Fruit fly (Drosophila melanogaster) whole organism, embryonic: ENCODE data around the gene IKKbeta.
A peak's percentile ranks its signal among the peaks of the same experiment; 100 is the strongest.

Experiments
- Atf-2 ChIP-seq: fragments of 200-800 bp; sonication (Bioruptor generic); optimal IDR thresholded peaks from 2 replicates; lab custom pipeline; 2016; ENCODE audit warnings: missing biosample characterization, missing genetic modification characterization
- CG1024 ChIP-seq: fragments of 200-800 bp; sonication (Bioruptor generic); IDR thresholded peaks from 2 replicates; pipeline ENCODE4 v1.3.6; 2022; ENCODE audit warnings: missing biosample characterization, missing genetic modification characterization
- CG10543 ChIP-seq: fragments of 200-800 bp; sonication (Bioruptor generic); optimal IDR thresholded peaks from 3 replicates; lab custom pipeline; 2017; ENCODE audit warnings: missing biosample characterization, mild to moderate bottlenecking, missing genetic modification characterization, moderate library complexity
- CG10959 ChIP-seq: fragments of 200-800 bp; sonication (Bioruptor generic); IDR thresholded peaks from 2 replicates; pipeline ENCODE4 v1.3.6; 2022; ENCODE audit warnings: missing biosample characterization, missing genetic modification characterization
- CG11504 ChIP-seq: fragments of 200-800 bp; sonication (Bioruptor generic); optimal IDR thresholded peaks from 3 replicates; lab custom pipeline; 2019; ENCODE audit warnings: missing biosample characterization, mild to moderate bottlenecking, missing genetic modification characterization, moderate library complexity
- CG12744 ChIP-seq: fragments of 200-800 bp; sonication (Bioruptor generic); optimal IDR thresholded peaks from 2 replicates; lab custom pipeline; 2016; ENCODE audit warnings: missing biosample characterization, missing genetic modification characterization
- CG12769 ChIP-seq: fragments of 200-800 bp; sonication (Bioruptor generic); optimal IDR thresholded peaks from 2 replicates; lab custom pipeline; 2019; ENCODE audit warnings: missing biosample characterization, mild to moderate bottlenecking, missing genetic modification characterization, moderate library complexity
- CG13775 ChIP-seq: fragments of 200-800 bp; sonication (Bioruptor generic); optimal IDR thresholded peaks from 3 replicates; lab custom pipeline; 2017; ENCODE audit warnings: missing biosample characterization, mild to moderate bottlenecking, missing genetic modification characterization
- CG14710 ChIP-seq: fragments of 200-800 bp; sonication (Bioruptor generic); optimal IDR thresholded peaks from 3 replicates; lab custom pipeline; 2019; ENCODE audit warnings: missing biosample characterization, mild to moderate bottlenecking, missing genetic modification characterization, moderate library complexity
- CG18011 ChIP-seq: fragments of 200-800 bp; sonication (Bioruptor generic); optimal IDR thresholded peaks from 2 replicates; lab custom pipeline; 2017; ENCODE audit warnings: missing biosample characterization, missing genetic modification characterization, mild to moderate bottlenecking, moderate library complexity, missing genotype
- CG1832 ChIP-seq: fragments of 200-800 bp; sonication (Bioruptor generic); optimal IDR thresholded peaks from 2 replicates; lab custom pipeline; 2017; ENCODE audit warnings: missing biosample characterization, mild to moderate bottlenecking, missing genetic modification characterization, inconsistent platforms
- CG18764 ChIP-seq: fragments of 200-800 bp; sonication (Bioruptor generic); optimal IDR thresholded peaks from 3 replicates; lab custom pipeline; 2016; ENCODE audit warnings: missing biosample characterization, missing genetic modification characterization
- CG2120 ChIP-seq: fragments of 200-800 bp; sonication (Bioruptor generic); optimal IDR thresholded peaks from 3 replicates; lab custom pipeline; 2016; ENCODE audit warnings: missing biosample characterization, missing genetic modification characterization
- CG30020 ChIP-seq: fragments of 200-800 bp; optimal IDR thresholded peaks from 2 replicates; lab custom pipeline; 2019; ENCODE audit warnings: missing biosample characterization, mild to moderate bottlenecking, missing genetic modification characterization, moderate library complexity
- CG31365 ChIP-seq: fragments of 200-800 bp; sonication (Bioruptor generic); optimal IDR thresholded peaks from 2 replicates; lab custom pipeline; 2018; ENCODE audit warnings: missing biosample characterization, mild to moderate bottlenecking, missing genetic modification characterization
- CG32767 ChIP-seq: fragments of 200-800 bp; sonication (Bioruptor generic); IDR thresholded peaks from 2 replicates; pipeline ENCODE4 v1.3.6; 2022; ENCODE audit warnings: missing biosample characterization, missing genetic modification characterization
- CG32772 ChIP-seq: fragments of 200-800 bp; sonication (Bioruptor generic); IDR thresholded peaks from 2 replicates; pipeline ENCODE4 v1.3.6; 2022; ENCODE audit warnings: missing biosample characterization, missing genetic modification characterization
- CG34376 ChIP-seq: fragments of 200-800 bp; sonication (Bioruptor generic); optimal IDR thresholded peaks from 2 replicates; lab custom pipeline; 2018; ENCODE audit warnings: missing biosample characterization, mild to moderate bottlenecking, missing genetic modification characterization
- CG4328 ChIP-seq: fragments of 200-800 bp; sonication (Bioruptor generic); optimal IDR thresholded peaks from 3 replicates; lab custom pipeline; 2017; ENCODE audit warnings: missing biosample characterization, missing genetic modification reagents, missing genetic modification characterization
- CG6765 ChIP-seq: fragments of 200-800 bp; sonication (Bioruptor generic); optimal IDR thresholded peaks from 3 replicates; lab custom pipeline; 2017; ENCODE audit warnings: missing biosample characterization, mild to moderate bottlenecking, missing genetic modification characterization
- CG7963 ChIP-seq: fragments of 200-800 bp; sonication (Bioruptor generic); IDR thresholded peaks from 3 replicates; pipeline ENCODE4 v1.3.6; 2022; ENCODE audit warnings: missing biosample characterization, missing genetic modification characterization; ENCODE audit not compliant: partially characterized antibody
- CG8089 ChIP-seq: fragments of 200-800 bp; sonication (Bioruptor generic); optimal IDR thresholded peaks from 3 replicates; lab custom pipeline; 2016; ENCODE audit warnings: missing biosample characterization, missing genetic modification characterization
- CG9876 ChIP-seq: fragments of 200-800 bp; sonication (Bioruptor generic); optimal IDR thresholded peaks from 2 replicates; lab custom pipeline; 2016; ENCODE audit warnings: missing biosample characterization, missing genetic modification characterization
- E2f1 ChIP-seq: fragments of 200-800 bp; sonication (Bioruptor generic); IDR thresholded peaks from 2 replicates; pipeline ENCODE4 v1.3.6; 2022; ENCODE audit warnings: missing biosample characterization, missing genetic modification characterization
- Hr39 ChIP-seq: fragments of >200 bp; optimal IDR thresholded peaks from 2 replicates; lab custom pipeline; 2017
- Hsf ChIP-seq: fragments of 200-800 bp; sonication (Bioruptor generic); optimal IDR thresholded peaks from 3 replicates; lab custom pipeline; 2016; ENCODE audit warnings: missing biosample characterization, missing genetic modification characterization
- Med ChIP-seq: fragments of 200-800 bp; sonication (Bioruptor generic); peaks from one replicate; lab custom pipeline; 2016; ENCODE audit warnings: missing biosample characterization, missing genetic modification characterization, mild to moderate bottlenecking, inconsistent platforms, moderate library complexity
- NC2β ChIP-seq: fragments of 200-800 bp; sonication (Bioruptor generic); optimal IDR thresholded peaks from 2 replicates; lab custom pipeline; 2016; ENCODE audit warnings: missing biosample characterization, missing genetic modification characterization
- NK7.1 ChIP-seq: fragments of 200-800 bp; sonication (Bioruptor generic); optimal IDR thresholded peaks from 3 replicates; lab custom pipeline; 2016; ENCODE audit warnings: missing biosample characterization, missing genetic modification characterization
- Rfx ChIP-seq: fragments of 200-800 bp; sonication (Bioruptor generic); IDR thresholded peaks from 2 replicates; pipeline ENCODE4 v1.3.6; 2022; ENCODE audit warnings: missing biosample characterization, missing genetic modification characterization
- Side ChIP-seq: fragments of 200-800 bp; sonication (Bioruptor generic); optimal IDR thresholded peaks from 2 replicates; lab custom pipeline; 2016; ENCODE audit warnings: missing biosample characterization, missing genetic modification characterization
- Usf ChIP-seq: fragments of 200-800 bp; sonication (Bioruptor generic); optimal IDR thresholded peaks from 2 replicates; lab custom pipeline; 2017; ENCODE audit warnings: missing genotype, missing biosample characterization, missing genetic modification characterization
- aop ChIP-seq: fragments of 200-800 bp; sonication (Bioruptor generic); IDR thresholded peaks from 2 replicates; pipeline ENCODE4 v1.3.6; 2022; ENCODE audit warnings: missing biosample characterization, missing genetic modification characterization
- br ChIP-seq: fragments of >200 bp; optimal IDR thresholded peaks from 2 replicates; lab custom pipeline; 2017
- chif ChIP-seq, 2 experiments: fragments of 200-800 bp; sonication (Bioruptor generic); optimal IDR thresholded peaks; 3 replicates each; lab custom pipeline; 2016; ENCODE audit warnings: missing biosample characterization in 2 of 2, missing genetic modification characterization in 2 of 2
- dati ChIP-seq: fragments of 200-800 bp; sonication (Bioruptor generic); IDR thresholded peaks from 2 replicates; pipeline ENCODE4 v1.3.6; 2022; ENCODE audit warnings: missing biosample characterization, missing genetic modification characterization
- en ChIP-seq: fragments of 200-800 bp; sonication (Bioruptor generic); optimal IDR thresholded peaks from 2 replicates; lab custom pipeline; 2016; ENCODE audit warnings: missing biosample characterization, missing genetic modification characterization
- fd3F ChIP-seq: fragments of 200-800 bp; sonication (Bioruptor generic); optimal IDR thresholded peaks from 2 replicates; lab custom pipeline; 2018; ENCODE audit warnings: missing biosample characterization, mild to moderate bottlenecking, missing genetic modification characterization, moderate library complexity
- gce ChIP-seq: fragments of 200-800 bp; sonication (Bioruptor generic); IDR thresholded peaks from 3 replicates; pipeline ENCODE4 v1.3.6; 2022; ENCODE audit warnings: missing biosample characterization, missing genetic modification characterization
- gem ChIP-seq: fragments of 200-800 bp; sonication (Bioruptor generic); optimal IDR thresholded peaks from 2 replicates; lab custom pipeline; 2019; ENCODE audit warnings: missing biosample characterization, mild to moderate bottlenecking, missing genetic modification characterization, moderate library complexity
- gsb ChIP-seq: fragments of 200-800 bp; sonication (Bioruptor generic); IDR thresholded peaks from 2 replicates; pipeline ENCODE4 v1.3.6; 2022; ENCODE audit warnings: missing biosample characterization, missing genetic modification characterization
- jumu ChIP-seq: fragments of 200-800 bp; sonication (Bioruptor generic); optimal IDR thresholded peaks from 3 replicates; lab custom pipeline; 2016; ENCODE audit warnings: missing biosample characterization, missing genetic modification characterization
- lmd ChIP-seq: fragments of 200-800 bp; sonication (Bioruptor generic); IDR thresholded peaks from 2 replicates; pipeline ENCODE4 v1.3.6; 2022; ENCODE audit warnings: missing biosample characterization, missing genetic modification characterization
- rib ChIP-seq: fragments of 200-800 bp; sonication (Bioruptor generic); IDR thresholded peaks from 2 replicates; pipeline ENCODE4 v1.3.6; 2022; ENCODE audit warnings: missing biosample characterization, missing genetic modification characterization
- run ChIP-seq: fragments of 200-800 bp; sonication (Bioruptor generic); optimal IDR thresholded peaks from 3 replicates; lab custom pipeline; 2018; ENCODE audit warnings: missing biosample characterization, mild to moderate bottlenecking, missing genetic modification characterization
- tap ChIP-seq: fragments of 200-800 bp; optimal IDR thresholded peaks from 3 replicates; lab custom pipeline; 2019; ENCODE audit warnings: missing biosample characterization, mild to moderate bottlenecking, missing genetic modification characterization, moderate library complexity
- tll ChIP-seq, 2 experiments: fragments of 200-800 bp in 1 of 2; fragments of >200 bp in 1 of 2; sonication (Bioruptor generic) in 1 of 2; optimal IDR thresholded peaks; 2 replicates each; lab custom pipeline; 2017 to 2019; ENCODE audit warnings: missing biosample characterization in 2 of 2, missing genetic modification characterization in 2 of 2, mild to moderate bottlenecking in 1 of 2, moderate library complexity in 1 of 2
- vvl ChIP-seq: fragments of 200-800 bp; sonication (Bioruptor generic); IDR thresholded peaks from 2 replicates; pipeline ENCODE4 v1.3.6; 2022; ENCODE audit warnings: missing biosample characterization, missing genetic modification characterization
- wor ChIP-seq: fragments of 200-800 bp; sonication (Bioruptor generic); IDR thresholded peaks from 2 replicates; pipeline ENCODE4 v1.3.6; 2022; ENCODE audit warnings: missing biosample characterization, missing genetic modification characterization
- zen ChIP-seq: fragments of 200-800 bp; sonication (Bioruptor generic); optimal IDR thresholded peaks from 3 replicates; lab custom pipeline; 2018; ENCODE audit warnings: missing biosample characterization, mild to moderate bottlenecking, missing genetic modification characterization, moderate library complexity

The IKKbeta gene

DNA sequence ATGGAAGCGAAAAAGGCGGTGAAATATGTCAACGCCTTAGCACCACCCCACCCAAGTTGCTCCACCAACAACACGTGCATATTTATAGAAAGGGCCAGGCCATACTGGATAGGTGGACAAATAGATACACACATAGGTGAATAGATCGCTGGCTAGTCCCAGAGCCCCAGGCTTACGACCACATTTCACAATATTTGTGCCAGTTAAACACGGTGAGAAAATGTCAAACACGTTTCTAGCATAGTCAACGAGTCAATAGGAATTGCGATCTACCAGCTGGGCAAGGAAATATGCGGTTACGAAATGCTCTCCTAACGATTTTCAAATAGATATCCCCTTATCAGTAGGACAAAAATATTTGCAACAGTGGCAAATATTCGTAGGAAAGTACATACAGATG, 45.7 kb upstream of the IKKbeta start:
- TF ChIP-seq NC2β (GFP tag; lab: Kevin White, UChicago) (no peak), CG9876 (GFP tag; lab: Kevin White, UChicago) (no peak), CG6765 (GFP tag; lab: Kevin White, UChicago) (no peak), run (no peak), vvl (0 out of 2 replicates have a peak, but pooled peaks have one; percentile 5), tap (no peak), CG2120 (GFP tag; lab: Kevin White, UChicago) (peak; percentile 13), E2f1 (no peak), Med (GFP tag; lab: Kevin White, UChicago) (peak; percentile 64), rib (GFP tag; lab: Robert Waterston, UW) (0 out of 2 replicates have a peak, but pooled peaks have one; percentile 29), CG32767 (peak; percentile 25; the same call in 1 of the 2 replicates), CG12769 (peak; percentile 58), CG32772 (GFP tag; lab: Robert Waterston, UW) (no peak)

DNA sequence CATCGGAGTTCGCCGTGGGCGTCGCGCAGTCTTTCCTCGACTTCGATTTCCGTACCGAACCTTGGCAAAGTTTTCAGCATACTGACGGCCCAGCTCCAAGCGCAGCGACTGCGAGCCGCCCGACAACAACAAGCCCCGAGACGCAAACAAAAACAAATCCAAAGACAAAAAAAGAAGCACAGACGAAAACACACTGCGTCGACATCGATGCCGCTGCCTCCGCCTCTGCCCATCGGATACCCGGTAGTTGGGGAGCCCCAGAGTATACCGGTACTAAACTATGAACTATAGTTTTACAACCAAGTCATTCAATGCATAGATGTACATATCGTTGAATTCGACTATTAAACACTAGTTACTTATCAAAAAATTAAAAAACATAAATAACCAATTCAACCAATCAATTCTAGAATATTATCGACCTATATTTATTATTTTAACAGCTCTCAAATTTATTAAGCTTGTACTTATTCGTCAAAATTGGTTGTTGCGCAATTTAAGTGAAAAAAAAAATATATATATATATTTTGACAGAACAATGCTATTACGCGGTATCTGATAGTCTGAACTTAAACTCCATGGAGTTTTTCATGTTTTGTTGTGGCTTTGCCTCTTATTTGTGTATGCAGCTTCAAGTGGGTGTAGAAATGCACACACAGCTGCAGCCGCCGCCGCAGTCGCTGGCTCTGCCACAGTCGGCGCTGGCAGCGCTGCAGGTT, 44.9 kb upstream of the IKKbeta start:
- TF ChIP-seq run (peak; percentile 73), Hr39 (lab: Kevin White, UChicago) (no peak), CG10959 (GFP tag; lab: Robert Waterston, UW) (no peak), CG1832 (GFP tag; lab: Kevin White, UChicago) (no peak), zen (tag; lab: Kevin White, UChicago) (peak; percentile 44), aop (no peak), tll (GFP tag; optimal IDR thresholded peaks at IDR 0.05; lab: Kevin White, UChicago) (no peak), CG13775 (GFP tag; lab: Kevin White, UChicago) (peak; percentile 70), fd3F (GFP tag; lab: Kevin White, UChicago) (no peak), gem (tag; lab: Kevin White, UChicago) (peak; percentile 92), gce (GFP tag; lab: Robert Waterston, UW) (no peak), CG18011 (GFP tag; lab: Kevin White, UChicago) (no peak), CG1024 (no peak), chif (GFP tag; optimal IDR thresholded peaks at IDR 0.05; lab: Kevin White, UChicago) (peak in 1 of 2 experiments; percentile 52), dati (no peak), CG10543 (GFP tag; lab: Kevin White, UChicago) (no peak), CG12744 (GFP tag; lab: Kevin White, UChicago) (no peak), en (GFP tag; lab: Kevin White, UChicago) (no peak), CG30020 (tag; lab: Kevin White, UChicago) (no peak), wor (GFP tag; lab: Robert Waterston, UW) (no peak), CG18764 (GFP tag; lab: Kevin White, UChicago) (peak; percentile 59), CG14710 (tag; lab: Kevin White, UChicago) (peak; percentile 91), Hsf (peak; percentile 69), CG4328 (peak; percentile 54), rib (GFP tag; lab: Robert Waterston, UW) (no peak), Side (no peak), Atf-2 (GFP tag; lab: Kevin White, UChicago) (no peak), CG7963 (GFP tag; lab: Robert Waterston, UW) (no peak), br (lab: Kevin White, UChicago) (no peak), Usf (GFP tag; lab: Kevin White, UChicago) (peak; percentile 59), CG11504 (peak; percentile 90), CG34376 (no peak), jumu (GFP tag; lab: Kevin White, UChicago) (no peak), CG31365 (no peak), lmd (GFP tag; lab: Robert Waterston, UW) (peak; percentile 58), Rfx (GFP tag; lab: Robert Waterston, UW) (no peak), CG8089 (GFP tag; lab: Kevin White, UChicago) (no peak), NK7.1 (no peak), gsb (no peak)
